Fruit fly (Drosophila melanogaster): Measurements from ENCODE around the gene CG1792.

DNA sequence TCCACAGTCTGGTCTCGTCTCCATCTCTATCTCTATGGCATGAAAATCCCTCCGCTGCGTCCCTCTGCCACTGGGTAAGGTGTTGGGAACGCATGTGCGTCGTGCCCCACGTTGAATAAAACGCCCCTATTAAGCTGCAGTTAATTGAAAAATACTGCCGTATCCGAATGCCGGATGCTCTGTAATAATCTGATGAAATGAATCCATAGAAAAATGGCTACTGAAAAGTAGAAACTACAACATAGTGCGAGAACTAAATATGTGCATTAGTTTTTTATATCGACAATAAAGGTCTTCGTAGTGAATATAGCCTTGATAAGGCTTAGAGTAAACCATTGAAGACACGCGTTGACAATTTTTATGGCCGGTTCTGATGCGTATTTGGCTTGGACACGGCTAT, 49.4 kb upstream of the CG1792 start:
- no peak for TF ChIP-seq CG8478 (optimal IDR thresholded peaks at IDR 0.05)
- no peak for TF ChIP-seq CTCF (optimal IDR thresholded peaks at IDR 0.05)
